Worm (Caenorhabditis elegans) whole organism, L1 larva: ENCODE results near the gene Y17D7C.6.
"Not testable (repeated sequence)": the region's sequence is repeated elsewhere in the genome, so short reads cannot be mapped to it uniquely, and the experiment has no call there.

Experiments
- alr-1 ChIP-seq: fragments of 200-800 bp; sonication (Bioruptor generic); optimal IDR thresholded peaks from 2 replicates; lab custom pipeline; 2018; ENCODE audit warnings: borderline replicate concordance, mild to moderate bottlenecking, missing genetic modification characterization, missing compliant biosample characterization
- aly-2 ChIP-seq: fragments of 150-350 bp; optimal IDR thresholded peaks from 2 replicates; lab custom pipeline; 2014; ENCODE audit warnings: missing biosample characterization, missing genetic modification characterization
- ama-1 ChIP-seq: fragments of 150-350 bp; optimal IDR thresholded peaks from 2 replicates; lab custom pipeline; 2014
- ceh-63 ChIP-seq: fragments of 200-800 bp; sonication (Bioruptor generic); optimal IDR thresholded peaks from 2 replicates; lab custom pipeline; 2018; ENCODE audit warnings: mild to moderate bottlenecking, missing genetic modification characterization, missing compliant biosample characterization
- ceh-82 ChIP-seq, 3 experiments: fragments of 150-350 bp in 1 of 3; sonication (generic microtip) in 2 of 3; optimal IDR thresholded peaks; 2 replicates each; lab custom pipeline; 2014 to 2017; ENCODE audit warnings: missing biosample characterization in 3 of 3, missing genetic modification characterization in 3 of 3
- ceh-90 ChIP-seq: sonication (generic microtip); optimal IDR thresholded peaks from 2 replicates; lab custom pipeline; 2016; ENCODE audit warnings: missing genetic modification characterization, missing compliant biosample characterization
- dpl-1 ChIP-seq, 3 experiments: fragments of 150-350 bp in 2 of 3; sonication (generic microtip) in 1 of 3; optimal IDR thresholded peaks; 2 replicates each; lab custom pipeline; 2014 to 2017; ENCODE audit warnings: missing biosample characterization in 3 of 3, missing genetic modification characterization in 3 of 3, missing genetic modification reagents in 3 of 3
- elt-2 ChIP-seq: sonication (generic microtip); optimal IDR thresholded peaks from 2 replicates; lab custom pipeline; 2016; ENCODE audit warnings: missing genetic modification characterization, mild to moderate bottlenecking, inconsistent platforms, missing compliant biosample characterization, missing genetic modification reagents
- ets-5 ChIP-seq: fragments of 200-800 bp; sonication (Bioruptor generic); IDR thresholded peaks from 2 replicates; pipeline ENCODE4 v1.3.6; 2022; ENCODE audit warnings: missing genetic modification characterization, missing compliant biosample characterization
- fkh-8 ChIP-seq: sonication (generic microtip); optimal IDR thresholded peaks from 2 replicates; lab custom pipeline; 2016; ENCODE audit warnings: mild to moderate bottlenecking, missing genetic modification characterization, missing compliant biosample characterization
- hlh-17 ChIP-seq: fragments of 200-800 bp; sonication (Bioruptor generic); optimal IDR thresholded peaks from 2 replicates; lab custom pipeline; 2018; ENCODE audit warnings: missing genetic modification characterization, mild to moderate bottlenecking, missing compliant biosample characterization, moderate library complexity, borderline replicate concordance
- hpl-2 ChIP-seq: fragments of 150-350 bp; optimal IDR thresholded peaks from 2 replicates; lab custom pipeline; 2014; ENCODE audit warnings: missing biosample characterization, missing genetic modification reagents, missing genetic modification characterization
- isw-1 ChIP-seq: fragments of 200-800 bp; sonication (Bioruptor generic); IDR thresholded peaks from 2 replicates; pipeline ENCODE4 v1.3.6; 2022; ENCODE audit warnings: missing genetic modification characterization, missing compliant biosample characterization
- jun-1 ChIP-seq: fragments of 150-350 bp; optimal IDR thresholded peaks from 2 replicates; lab custom pipeline; 2014; ENCODE audit warnings: missing biosample characterization, missing genetic modification reagents, missing genetic modification characterization
- lir-3 ChIP-seq: sonication (generic microtip); optimal IDR thresholded peaks from 2 replicates; lab custom pipeline; 2016; ENCODE audit warnings: mild to moderate bottlenecking, missing genetic modification characterization, moderate library complexity, missing compliant biosample characterization; ENCODE audit not compliant: poor library complexity
- lsy-2 ChIP-seq, 2 experiments: fragments of 150-350 bp; optimal IDR thresholded peaks; 2 replicates each; lab custom pipeline; 2014; ENCODE audit warnings: missing biosample characterization in 2 of 2, missing genetic modification characterization in 2 of 2
- mab-9 ChIP-seq: fragments of 200-800 bp; sonication (Bioruptor generic); IDR thresholded peaks from 2 replicates; pipeline ENCODE4 v1.3.6; 2022; ENCODE audit warnings: missing genetic modification reagents, missing genetic modification characterization, missing compliant biosample characterization
- mef-2 ChIP-seq: fragments of 150-350 bp; optimal IDR thresholded peaks from 2 replicates; lab custom pipeline; 2014; ENCODE audit warnings: missing biosample characterization, missing genetic modification characterization
- nhr-11 ChIP-seq: fragments of 150-350 bp; optimal IDR thresholded peaks from 2 replicates; lab custom pipeline; 2014; ENCODE audit warnings: missing biosample characterization, missing genetic modification characterization
- nhr-237 ChIP-seq: fragments of 150-350 bp; optimal IDR thresholded peaks from 2 replicates; lab custom pipeline; 2014; ENCODE audit warnings: missing biosample characterization, missing genetic modification characterization
- nhr-28 ChIP-seq: fragments of 150-350 bp; optimal IDR thresholded peaks from 2 replicates; lab custom pipeline; 2014; ENCODE audit warnings: missing biosample characterization, missing genetic modification characterization
- nhr-84 ChIP-seq: sonication (generic microtip); optimal IDR thresholded peaks from 2 replicates; lab custom pipeline; 2017; ENCODE audit warnings: missing biosample characterization, missing genetic modification characterization
- pqm-1 ChIP-seq: sonication (generic microtip); optimal IDR thresholded peaks from 3 replicates; lab custom pipeline; 2017; ENCODE audit warnings: missing biosample characterization, missing genetic modification characterization
- rnt-1 ChIP-seq: sonication (generic microtip); optimal IDR thresholded peaks from 2 replicates; lab custom pipeline; 2016; ENCODE audit warnings: mild to moderate bottlenecking, missing genetic modification characterization, moderate library complexity, missing compliant biosample characterization
- skn-1 ChIP-seq: fragments of 150-350 bp; optimal IDR thresholded peaks from 2 replicates; lab custom pipeline; 2014; ENCODE audit warnings: missing biosample characterization, missing genetic modification characterization
- snu-23 ChIP-seq: sonication (generic microtip); optimal IDR thresholded peaks from 2 replicates; lab custom pipeline; 2016; ENCODE audit warnings: missing genetic modification characterization, missing compliant biosample characterization
- tlp-1 ChIP-seq: fragments of 150-350 bp; optimal IDR thresholded peaks from 2 replicates; lab custom pipeline; 2014; ENCODE audit warnings: missing biosample characterization, missing genetic modification characterization
- unc-130 ChIP-seq: fragments of 150-350 bp; optimal IDR thresholded peaks from 2 replicates; lab custom pipeline; 2017; ENCODE audit warnings: missing biosample characterization, missing genetic modification characterization, inconsistent platforms
- unc-62 ChIP-seq: fragments of 150-350 bp; optimal IDR thresholded peaks from 2 replicates; lab custom pipeline; 2014; ENCODE audit warnings: missing biosample characterization, missing genetic modification reagents, missing genetic modification characterization
- xbp-1 ChIP-seq: sonication (generic microtip); optimal IDR thresholded peaks from 2 replicates; lab custom pipeline; 2016; ENCODE audit warnings: missing genetic modification characterization, missing compliant biosample characterization
- ztf-4 ChIP-seq: fragments of 150-350 bp; optimal IDR thresholded peaks from 2 replicates; lab custom pipeline; 2014; ENCODE audit warnings: missing biosample characterization, missing genetic modification characterization

Y17D7C.6 gene

DNA sequence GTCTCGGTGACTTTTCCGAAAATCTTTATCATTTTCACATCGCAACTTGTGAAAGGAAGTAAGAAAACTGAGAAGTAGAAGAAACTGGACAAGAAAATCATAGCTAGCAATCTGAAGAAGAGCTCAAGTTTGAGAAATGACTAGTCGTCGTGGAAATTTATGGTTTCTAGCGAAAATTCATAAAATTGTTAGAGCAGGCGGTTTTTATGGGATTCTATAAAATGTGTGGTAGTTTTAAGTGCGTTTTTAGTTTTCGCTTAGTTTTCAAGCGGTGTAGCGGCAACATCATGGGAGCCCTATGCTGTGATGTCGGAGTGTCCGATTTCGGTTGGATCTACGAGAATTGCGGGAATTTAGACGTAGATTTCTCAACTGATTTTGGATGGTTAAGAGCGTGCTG lies 44.7 kb downstream of the Y17D7C.6 start, which contains the start of gene clec-254:
clec-254 (minus strand) TSS at position 101 of the 400 bp plus-strand sequence.
- TF ChIP-seq mab-9 (GFP tag; lab: Robert Waterston, UW); ets-5 (GFP tag; lab: Robert Waterston, UW); pqm-1 (tag; lab: Kevin White, UChicago): not testable (repeated sequence)

DNA sequence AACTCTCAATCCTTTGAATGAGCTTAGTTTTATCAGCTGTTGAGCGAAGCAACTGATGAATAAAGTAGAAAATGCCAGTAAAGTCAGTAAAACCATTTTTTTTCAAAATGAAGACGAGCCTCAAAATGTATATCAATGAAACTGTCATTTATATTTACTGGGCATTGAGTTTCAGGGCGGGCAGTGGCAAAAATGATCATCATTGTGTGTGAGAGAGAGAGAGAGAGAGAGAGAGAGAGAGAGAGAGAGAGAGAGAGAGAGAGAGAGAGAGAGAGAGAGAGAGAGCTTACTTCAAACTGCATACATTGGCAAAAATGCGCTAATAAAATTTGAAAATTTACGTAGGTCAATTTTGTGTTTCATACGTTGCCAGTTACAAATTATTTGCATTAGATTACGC lies 50.6 kb downstream of the Y17D7C.6 start, which contains the start of gene F11D11.3:
F11D11.3 (minus strand) TSS at position 101 of the 400 bp plus-strand sequence.
- TF ChIP-seq ceh-90 (tag; lab: Kevin White, UChicago) = no peak
- TF ChIP-seq unc-130 (tag; lab: Kevin White, UChicago) = no peak
- TF ChIP-seq ztf-4 (tag; lab: Kevin White, UChicago) = no peak
- no peak for TF ChIP-seq nhr-84 (tag; lab: Kevin White, UChicago)
- no peak for TF ChIP-seq lir-3 (tag; lab: Kevin White, UChicago)
- TF ChIP-seq dpl-1 (GFP tag; optimal IDR thresholded peaks at IDR 0.05; lab: Kevin White, UChicago) = no peak
- no peak for TF ChIP-seq elt-2
- TF ChIP-seq pqm-1 (tag; lab: Kevin White, UChicago) = no peak
- no peak for TF ChIP-seq ceh-82 (tag; optimal IDR thresholded peaks at IDR 0.05; lab: Kevin White, UChicago)
- TF ChIP-seq alr-1 (tag; lab: Kevin White, UChicago) = no peak
- TF ChIP-seq jun-1 (tag; lab: Kevin White, UChicago) = no peak
- no peak for TF ChIP-seq aly-2
- no peak for TF ChIP-seq unc-62 (GFP tag; lab: Kevin White, UChicago)
- no peak for TF ChIP-seq lsy-2 (tag; optimal IDR thresholded peaks at IDR 0.05; lab: Kevin White, UChicago)
- no peak for TF ChIP-seq xbp-1 (tag; lab: Kevin White, UChicago)
- no peak for TF ChIP-seq ama-1 (lab: Kevin White, UChicago)
- no peak for TF ChIP-seq ceh-63 (GFP tag; lab: Kevin White, UChicago)
- no peak for TF ChIP-seq hpl-2
- no peak for TF ChIP-seq fkh-8 (tag; lab: Kevin White, UChicago)
- no peak for TF ChIP-seq tlp-1

DNA sequence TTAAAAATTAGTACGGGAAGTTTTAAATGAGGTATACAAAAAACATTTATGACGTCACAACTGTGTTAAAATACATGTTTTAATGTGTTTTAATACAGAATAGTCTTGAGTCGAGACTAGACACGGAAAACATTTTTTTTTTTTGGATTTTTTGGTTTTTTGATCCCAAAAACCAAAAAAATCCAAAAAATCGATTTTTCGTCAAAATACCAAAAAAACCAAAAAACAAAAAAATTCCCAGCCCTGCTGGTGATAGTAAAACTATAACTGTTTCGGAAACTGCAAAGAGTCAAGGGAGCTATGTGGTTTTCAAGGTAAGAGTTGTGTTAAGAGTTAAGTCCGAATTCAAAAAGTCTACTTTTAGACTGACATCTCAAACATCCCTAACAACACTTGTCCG lies 51.5 kb downstream of the Y17D7C.6 start, which contains the start of gene F11D11.4:
F11D11.4 (plus strand) TSS at position 301 of the 400 bp plus-strand sequence.
- TF ChIP-seq skn-1 (tag; lab: Kevin White, UChicago) = no peak
- no peak for TF ChIP-seq mef-2 (tag; lab: Kevin White, UChicago)
- no peak for TF ChIP-seq nhr-11 (tag; lab: Kevin White, UChicago)
- TF ChIP-seq hlh-17 (GFP tag; lab: Kevin White, UChicago) = no peak
- no peak for TF ChIP-seq snu-23 (GFP tag; lab: Kevin White, UChicago)
- no peak for TF ChIP-seq unc-62 (GFP tag; lab: Kevin White, UChicago)
- no peak for TF ChIP-seq nhr-28 (tag; lab: Kevin White, UChicago)
- TF ChIP-seq nhr-237 (tag; lab: Kevin White, UChicago) = no peak
- no peak for TF ChIP-seq rnt-1 (tag; lab: Kevin White, UChicago)
- no peak for TF ChIP-seq isw-1 (GFP tag; lab: Robert Waterston, UW)
